Worm (Caenorhabditis elegans) whole organism, late embryonic: ENCODE measurements around the gene M162.5.

ENCODE experiments used
- ama-1 ChIP-seq: fragments of 150-350 bp; optimal IDR thresholded peaks from 2 replicates; lab custom pipeline; 2014
- ceh-24 ChIP-seq: sonication (generic microtip); optimal IDR thresholded peaks from 2 replicates; lab custom pipeline; 2016; ENCODE audit warnings: mild to moderate bottlenecking, missing genetic modification characterization, missing compliant biosample characterization
- ceh-31 ChIP-seq: sonication (generic microtip); optimal IDR thresholded peaks from 2 replicates; lab custom pipeline; 2016; ENCODE audit warnings: missing genetic modification characterization, missing compliant biosample characterization
- ceh-9 ChIP-seq: sonication (generic microtip); optimal IDR thresholded peaks from 2 replicates; lab custom pipeline; 2016; ENCODE audit warnings: mild to moderate bottlenecking, missing genetic modification characterization, inconsistent platforms, missing compliant biosample characterization
- ets-4 ChIP-seq: sonication (generic microtip); optimal IDR thresholded peaks from 2 replicates; lab custom pipeline; 2016; ENCODE audit warnings: missing genetic modification characterization, missing compliant biosample characterization
- lin-11 ChIP-seq: fragments of 200-800 bp; sonication (Bioruptor generic); optimal IDR thresholded peaks from 2 replicates; lab custom pipeline; 2018; ENCODE audit warnings: mild to moderate bottlenecking, missing genetic modification characterization, missing compliant biosample characterization
- nhr-11 ChIP-seq: fragments of 150-350 bp; optimal IDR thresholded peaks from 2 replicates; lab custom pipeline; 2014; ENCODE audit warnings: missing biosample characterization, missing genetic modification characterization
- pqm-1 ChIP-seq: sonication (generic microtip); optimal IDR thresholded peaks from 2 replicates; lab custom pipeline; 2016; ENCODE audit warnings: missing genetic modification characterization, missing compliant biosample characterization
- tbx-2 ChIP-seq: sonication (generic microtip); optimal IDR thresholded peaks from 2 replicates; lab custom pipeline; 2016; ENCODE audit warnings: missing genetic modification characterization, missing compliant biosample characterization

- TF ChIP-seq ceh-31 (tag; lab: Kevin White, UChicago) (no peak), ceh-9 (tag; lab: Kevin White, UChicago) (no peak), nhr-11 (tag; lab: Kevin White, UChicago) (no peak), ets-4 (tag; lab: Kevin White, UChicago) (no peak), lin-11 (tag; lab: Kevin White, UChicago) (no peak), pqm-1 (no peak), tbx-2 (tag; lab: Kevin White, UChicago) (no peak), ama-1 (lab: Kevin White, UChicago) (no peak), ceh-24 (no peak)
Measured at ce11 chrV:19783829-19784228, 23.0 kb downstream of the M162.5 start, which contains the start of gene srt-45.
